Worm (Caenorhabditis elegans): ENCODE data around the gene C10G8.3.

DNA sequence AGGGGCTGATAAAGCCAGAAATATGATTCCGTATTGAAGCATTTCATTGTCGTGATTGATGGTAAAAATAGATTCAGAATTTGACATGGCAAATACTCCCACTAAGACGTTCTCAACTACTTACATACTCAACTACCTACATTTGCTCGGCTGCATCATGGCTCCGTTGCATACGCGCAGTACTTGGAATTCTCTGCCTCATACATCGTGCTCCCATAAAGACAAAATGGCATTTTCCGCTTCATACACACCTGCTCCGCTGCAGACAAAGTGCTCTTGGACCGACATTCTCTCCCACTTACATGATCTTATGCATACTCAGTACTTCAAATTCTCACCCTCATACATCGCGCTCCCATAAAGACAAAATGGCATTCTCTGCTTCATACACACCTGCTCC, 47.0 kb upstream of the C10G8.3 start, which contains the start of the genes srt-69 and B0238.12:
- TF ChIP-seq him-1 (tag; optimal IDR thresholded peaks at IDR 0.05) (no peak), W03F9.2 (tag; optimal IDR thresholded peaks at IDR 0.05) (no peak), dao-5 (tag; optimal IDR thresholded peaks at IDR 0.05) (no peak)
